Worm (Caenorhabditis elegans) whole organism, L3 larva: ENCODE results near the gene pir-2.
A peak's percentile ranks its signal among the peaks of the same experiment; 100 is the strongest.

Experiments
- ceh-82 ChIP-seq: fragments of 150-350 bp; optimal IDR thresholded peaks from 2 replicates; lab custom pipeline; 2014; ENCODE audit warnings: missing biosample characterization, missing genetic modification characterization
- elt-1 ChIP-seq: fragments of 150-350 bp; optimal IDR thresholded peaks from 2 replicates; lab custom pipeline; 2014; ENCODE audit warnings: missing biosample characterization, missing genetic modification characterization
- elt-3 ChIP-seq, 3 experiments: fragments of 150-350 bp in 1 of 3; sonication (generic microtip) in 2 of 3; optimal IDR thresholded peaks; 2 replicates in 2 of 3; 4 replicates in 1 of 3; lab custom pipeline; 2014 to 2017; ENCODE audit warnings: missing biosample characterization in 3 of 3, missing genetic modification characterization in 3 of 3
- fos-1 ChIP-seq: fragments of 150-350 bp; optimal IDR thresholded peaks from 2 replicates; lab custom pipeline; 2014; ENCODE audit warnings: missing biosample characterization, missing genetic modification characterization
- mdl-1 ChIP-seq: fragments of 150-350 bp; optimal IDR thresholded peaks from 2 replicates; lab custom pipeline; 2014; ENCODE audit warnings: missing biosample characterization, missing genetic modification characterization
- nhr-237 ChIP-seq: fragments of 150-350 bp; optimal IDR thresholded peaks from 2 replicates; lab custom pipeline; 2014; ENCODE audit warnings: missing biosample characterization, missing genetic modification characterization
- nhr-28 ChIP-seq: fragments of 150-350 bp; optimal IDR thresholded peaks from 2 replicates; lab custom pipeline; 2014; ENCODE audit warnings: missing biosample characterization, missing genetic modification characterization
- nhr-76 ChIP-seq: fragments of 150-350 bp; sonication (generic microtip); optimal IDR thresholded peaks from 5 replicates; lab custom pipeline; 2014; ENCODE audit warnings: missing biosample characterization, missing genetic modification characterization
- pha-4 ChIP-seq: fragments of 150-350 bp; optimal IDR thresholded peaks from 2 replicates; lab custom pipeline; 2014; ENCODE audit warnings: missing biosample characterization, missing genetic modification reagents, missing genetic modification characterization
- skn-1 ChIP-seq: fragments of 150-350 bp; optimal IDR thresholded peaks from 2 replicates; lab custom pipeline; 2014; ENCODE audit warnings: missing biosample characterization, missing genetic modification characterization
- unc-39 ChIP-seq: sonication (generic microtip); optimal IDR thresholded peaks from 4 replicates; lab custom pipeline; 2017; ENCODE audit warnings: missing biosample characterization, missing genetic modification characterization
- unc-62 ChIP-seq: fragments of 150-350 bp; sonication (generic microtip); optimal IDR thresholded peaks from 4 replicates; lab custom pipeline; 2014; ENCODE audit warnings: missing biosample characterization, missing genetic modification reagents, missing genetic modification characterization

DNA sequence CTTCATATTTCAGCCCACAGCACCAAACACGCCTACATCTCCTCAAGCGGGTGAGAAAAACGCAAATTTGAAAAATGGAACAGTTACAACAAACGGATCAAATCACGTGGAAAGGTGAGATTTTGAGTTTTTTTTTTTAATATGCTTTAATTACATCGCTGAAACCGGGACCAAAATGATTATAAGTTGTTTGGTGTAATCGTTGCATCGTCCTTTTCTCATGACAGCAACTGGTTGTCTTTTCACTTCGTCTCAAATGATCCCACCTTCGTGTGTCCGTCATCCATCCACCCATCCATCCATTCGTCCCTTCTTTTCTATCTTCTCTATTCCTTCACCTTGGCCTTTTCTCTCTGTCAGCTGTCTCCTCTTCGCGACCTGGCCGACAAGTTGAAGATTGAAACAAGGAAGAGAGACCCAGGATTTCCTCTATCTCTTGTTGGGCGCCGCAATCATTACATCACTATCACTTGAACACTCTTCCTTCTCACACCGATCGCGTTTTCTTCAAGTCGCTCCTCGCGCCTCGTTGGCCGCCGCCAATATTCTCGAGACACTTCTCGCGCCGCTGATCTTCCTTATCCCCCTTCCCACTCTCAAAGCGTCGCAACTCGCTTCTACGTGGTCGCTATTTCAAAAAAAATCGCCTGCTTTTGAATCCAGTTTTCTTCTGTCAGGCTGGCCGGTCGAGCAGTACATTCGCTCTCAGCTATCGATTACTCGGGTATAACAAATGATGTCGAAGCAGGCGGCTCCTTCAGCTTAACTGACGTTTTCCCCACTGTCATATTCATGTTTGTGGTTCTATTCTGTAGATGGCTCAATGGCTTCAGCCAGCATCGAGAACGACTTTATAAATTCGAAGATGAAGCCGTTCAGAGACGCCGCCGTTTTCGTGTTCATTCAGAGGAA, 14.0 kb upstream of the pir-2 start:
- no peak for TF ChIP-seq nhr-28 (tag; lab: Kevin White, UChicago)
- no peak for TF ChIP-seq ceh-82
- no peak for TF ChIP-seq elt-3 (tag; optimal IDR thresholded peaks at IDR 0.05; lab: Kevin White, UChicago)
- TF ChIP-seq unc-62: peak; percentile 36
- TF ChIP-seq unc-39 (tag; lab: Kevin White, UChicago): no peak
- TF ChIP-seq pha-4 (tag; lab: Kevin White, UChicago): no peak
- no peak for TF ChIP-seq fos-1 (tag; lab: Kevin White, UChicago)
- TF ChIP-seq mdl-1: no peak
- TF ChIP-seq skn-1 (tag; lab: Kevin White, UChicago): no peak
- TF ChIP-seq nhr-237 (tag; lab: Kevin White, UChicago): no peak
- TF ChIP-seq elt-1 (tag; lab: Kevin White, UChicago): no peak
- TF ChIP-seq nhr-76 (tag; lab: Kevin White, UChicago): no peak
